Fruit fly (Drosophila melanogaster) whole organism, pupa: ENCODE data around the gene Cbp80.

Experiments
- CG10348 ChIP-seq: fragments of 200-800 bp; sonication (Bioruptor generic); IDR thresholded peaks from 2 replicates; pipeline ENCODE4 v1.3.6; 2022; ENCODE audit warnings: missing biosample characterization, missing genetic modification characterization
- CG12605 ChIP-seq: fragments of 200-800 bp; sonication (Bioruptor generic); IDR thresholded peaks from 2 replicates; pipeline ENCODE4 v1.3.6; 2022; ENCODE audit warnings: missing biosample characterization, missing genetic modification characterization
- CG13204 ChIP-seq: fragments of 200-800 bp; sonication (Bioruptor generic); optimal IDR thresholded peaks from 2 replicates; lab custom pipeline; 2018; ENCODE audit warnings: missing biosample characterization, mild to moderate bottlenecking, missing genetic modification characterization, moderate library complexity
- CG14655 ChIP-seq: fragments of 200-800 bp; sonication (Bioruptor generic); optimal IDR thresholded peaks from 3 replicates; lab custom pipeline; 2017; ENCODE audit warnings: mild to moderate bottlenecking, missing biosample characterization, missing genetic modification reagents, missing genetic modification characterization
- CG15710 ChIP-seq: fragments of 200-800 bp; sonication (Bioruptor generic); optimal IDR thresholded peaks from 2 replicates; lab custom pipeline; 2018; ENCODE audit warnings: missing biosample characterization, mild to moderate bottlenecking, missing genetic modification characterization, moderate library complexity
- CG17806 ChIP-seq: fragments of 200-800 bp; sonication (Bioruptor generic); optimal IDR thresholded peaks from 2 replicates; lab custom pipeline; 2018; ENCODE audit warnings: missing biosample characterization, mild to moderate bottlenecking, missing genetic modification characterization, moderate library complexity
- CG32121 ChIP-seq: fragments of 200-800 bp; sonication (Bioruptor generic); IDR thresholded peaks from 2 replicates; pipeline ENCODE4 v1.3.6; 2022; ENCODE audit warnings: missing biosample characterization, missing genetic modification characterization
- CG34367 ChIP-seq: fragments of 200-800 bp; sonication (Bioruptor generic); optimal IDR thresholded peaks from 2 replicates; lab custom pipeline; 2018; ENCODE audit warnings: missing biosample characterization, mild to moderate bottlenecking, missing genetic modification characterization
- CG4496 ChIP-seq: fragments of 200-800 bp; sonication (Bioruptor generic); IDR thresholded peaks from 3 replicates; pipeline ENCODE4 v1.3.6; 2022; ENCODE audit warnings: missing biosample characterization, missing genetic modification characterization
- CG8159 ChIP-seq: fragments of 200-800 bp; sonication (Bioruptor generic); optimal IDR thresholded peaks from 3 replicates; lab custom pipeline; 2018; ENCODE audit warnings: missing biosample characterization, mild to moderate bottlenecking, missing genetic modification characterization, moderate library complexity
- CG8301 ChIP-seq: fragments of 200-800 bp; sonication (Bioruptor generic); optimal IDR thresholded peaks from 2 replicates; lab custom pipeline; 2018; ENCODE audit warnings: missing biosample characterization, mild to moderate bottlenecking, missing genetic modification characterization
- CG9948 ChIP-seq: fragments of 200-800 bp; sonication (Bioruptor generic); optimal IDR thresholded peaks from 2 replicates; lab custom pipeline; 2018; ENCODE audit warnings: missing biosample characterization, mild to moderate bottlenecking, missing genetic modification characterization, moderate library complexity
- D1 ChIP-seq: fragments of 200-800 bp; sonication (Bioruptor generic); optimal IDR thresholded peaks from 2 replicates; lab custom pipeline; 2018; ENCODE audit warnings: missing biosample characterization, mild to moderate bottlenecking, missing genetic modification characterization, moderate library complexity
- EcR ChIP-seq: fragments of 200-800 bp; sonication (Bioruptor generic); optimal IDR thresholded peaks from 3 replicates; lab custom pipeline; 2019; ENCODE audit warnings: missing biosample characterization, missing genetic modification characterization, mild to moderate bottlenecking, moderate library complexity, missing genetic modification reagents
- Ets98B ChIP-seq: fragments of 200-800 bp; sonication (Bioruptor generic); IDR thresholded peaks from 2 replicates; pipeline ENCODE4 v1.3.6; 2022; ENCODE audit warnings: missing biosample characterization, missing genetic modification characterization
- Pif1A ChIP-seq: fragments of 200-800 bp; sonication (Bioruptor generic); optimal IDR thresholded peaks from 3 replicates; lab custom pipeline; 2016; ENCODE audit warnings: missing biosample characterization, missing genetic modification characterization
- Pif1B ChIP-seq: fragments of 200-800 bp; sonication (Bioruptor generic); optimal IDR thresholded peaks from 3 replicates; lab custom pipeline; 2016; ENCODE audit warnings: missing biosample characterization, missing genetic modification characterization
- Snoo ChIP-seq: fragments of 200-800 bp; sonication (Bioruptor generic); optimal IDR thresholded peaks from 3 replicates; lab custom pipeline; 2017; ENCODE audit warnings: missing biosample characterization, mild to moderate bottlenecking, missing genetic modification characterization, inconsistent platforms
- fd96Ca ChIP-seq: fragments of 200-800 bp; sonication (Bioruptor generic); IDR thresholded peaks from 3 replicates; pipeline ENCODE4 v1.3.6; 2022; ENCODE audit warnings: missing biosample characterization, missing genetic modification characterization
- gl ChIP-seq: fragments of 200-800 bp; sonication (Bioruptor generic); optimal IDR thresholded peaks from 2 replicates; lab custom pipeline; 2018; ENCODE audit warnings: missing biosample characterization, mild to moderate bottlenecking, missing genetic modification characterization
- rn ChIP-seq: fragments of 200-800 bp; sonication (Bioruptor generic); IDR thresholded peaks from 2 replicates; pipeline ENCODE4 v1.3.6; 2022; ENCODE audit warnings: missing biosample characterization, missing genetic modification characterization

Gene Cbp80

DNA sequence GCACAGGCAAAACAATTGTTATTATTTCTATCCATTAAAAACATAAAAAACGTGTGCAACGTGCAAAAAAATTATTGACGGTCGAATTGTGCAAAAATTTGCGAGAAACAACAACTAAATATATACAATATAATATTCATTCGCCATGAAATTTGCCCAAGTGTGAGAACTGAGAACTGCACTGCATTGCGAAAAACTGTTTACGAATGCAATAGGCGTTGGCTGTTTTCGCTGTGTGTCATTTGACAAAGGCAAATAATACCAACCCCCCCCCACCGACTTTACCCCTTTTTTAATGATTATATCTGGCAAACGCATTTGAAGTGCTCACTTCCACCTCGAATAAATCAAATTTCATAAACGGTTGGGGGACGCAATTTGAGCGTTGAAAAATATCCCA, 25.2 kb downstream of the Cbp80 start:
- no peak for TF ChIP-seq CG4496 (GFP tag; lab: Robert Waterston, UW)
- no peak for TF ChIP-seq CG13204 (GFP tag; lab: Kevin White, UChicago)
- TF ChIP-seq CG8159 (tag; lab: Kevin White, UChicago) = no peak
- TF ChIP-seq CG9948 (tag; lab: Kevin White, UChicago) = no peak

DNA sequence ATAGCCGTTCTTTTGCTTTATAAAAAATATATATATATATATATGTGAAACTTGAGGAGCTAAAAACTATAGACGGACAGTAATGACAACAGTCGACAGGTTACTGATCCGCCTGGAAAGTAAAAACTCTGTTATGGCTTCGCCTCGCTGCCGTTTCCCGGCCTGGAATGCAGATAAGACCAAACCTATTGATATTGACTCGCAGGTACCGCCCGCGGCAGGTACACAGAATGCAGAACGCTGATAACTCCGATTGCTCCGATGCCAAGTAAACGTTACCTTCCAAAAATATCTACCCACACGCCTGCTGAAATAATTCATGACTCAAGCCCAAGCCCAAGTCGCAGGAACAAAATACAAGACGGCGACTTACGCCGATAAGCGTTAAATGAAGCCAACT, 27.6 kb downstream of the Cbp80 start:
- TF ChIP-seq CG4496 (GFP tag; lab: Robert Waterston, UW) = peak; percentile 52; the same call in 1 of the 3 replicates
- no peak for TF ChIP-seq rn (GFP tag; lab: Robert Waterston, UW)
- TF ChIP-seq Pif1B (GFP tag; lab: Kevin White, UChicago) = peak; percentile 1
- TF ChIP-seq Ets98B (GFP tag; lab: Robert Waterston, UW) = 0 out of 2 replicates have a peak, but pooled peaks have one; percentile 13

DNA sequence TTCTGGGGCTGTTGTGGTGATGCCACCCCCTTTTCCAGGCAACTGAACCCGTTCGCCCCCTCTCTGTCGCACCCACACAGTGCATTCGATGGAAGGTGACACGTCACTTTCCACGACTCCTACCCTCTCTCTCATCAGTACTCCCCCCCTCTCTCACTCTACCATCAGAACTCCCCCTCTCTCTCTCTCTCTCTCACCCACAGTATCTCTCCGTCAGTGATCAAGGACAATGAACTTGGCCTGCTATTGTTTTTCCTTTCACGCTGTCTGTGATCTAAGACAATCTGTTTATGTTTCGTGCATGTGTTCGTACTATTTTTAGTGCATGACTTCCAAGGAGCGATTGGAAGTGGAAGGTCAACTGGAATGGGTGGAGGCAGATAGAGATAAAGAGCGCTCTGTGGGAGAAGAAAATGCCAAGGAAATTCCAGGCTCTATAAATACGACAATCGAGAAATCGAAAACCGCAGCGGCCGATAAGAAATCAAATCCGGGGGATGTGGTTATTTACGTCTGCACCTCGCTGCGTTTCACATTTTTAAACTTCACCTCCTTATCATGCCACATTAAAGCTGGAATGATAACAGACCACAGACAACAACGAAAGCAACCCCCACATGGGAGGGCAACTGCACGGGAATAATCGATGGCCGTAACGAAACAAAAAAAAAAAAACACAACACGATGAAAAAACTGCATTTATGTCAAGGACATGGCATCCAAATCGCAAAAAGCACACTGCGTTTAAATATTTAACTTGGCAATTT, 28.5 kb downstream of the Cbp80 start:
- peak; percentile 91 for TF ChIP-seq EcR (GFP tag; lab: Kevin White, UChicago)
- TF ChIP-seq CG8159 (tag; lab: Kevin White, UChicago) = no peak
- TF ChIP-seq, all 21 proteins: peak for 1

DNA sequence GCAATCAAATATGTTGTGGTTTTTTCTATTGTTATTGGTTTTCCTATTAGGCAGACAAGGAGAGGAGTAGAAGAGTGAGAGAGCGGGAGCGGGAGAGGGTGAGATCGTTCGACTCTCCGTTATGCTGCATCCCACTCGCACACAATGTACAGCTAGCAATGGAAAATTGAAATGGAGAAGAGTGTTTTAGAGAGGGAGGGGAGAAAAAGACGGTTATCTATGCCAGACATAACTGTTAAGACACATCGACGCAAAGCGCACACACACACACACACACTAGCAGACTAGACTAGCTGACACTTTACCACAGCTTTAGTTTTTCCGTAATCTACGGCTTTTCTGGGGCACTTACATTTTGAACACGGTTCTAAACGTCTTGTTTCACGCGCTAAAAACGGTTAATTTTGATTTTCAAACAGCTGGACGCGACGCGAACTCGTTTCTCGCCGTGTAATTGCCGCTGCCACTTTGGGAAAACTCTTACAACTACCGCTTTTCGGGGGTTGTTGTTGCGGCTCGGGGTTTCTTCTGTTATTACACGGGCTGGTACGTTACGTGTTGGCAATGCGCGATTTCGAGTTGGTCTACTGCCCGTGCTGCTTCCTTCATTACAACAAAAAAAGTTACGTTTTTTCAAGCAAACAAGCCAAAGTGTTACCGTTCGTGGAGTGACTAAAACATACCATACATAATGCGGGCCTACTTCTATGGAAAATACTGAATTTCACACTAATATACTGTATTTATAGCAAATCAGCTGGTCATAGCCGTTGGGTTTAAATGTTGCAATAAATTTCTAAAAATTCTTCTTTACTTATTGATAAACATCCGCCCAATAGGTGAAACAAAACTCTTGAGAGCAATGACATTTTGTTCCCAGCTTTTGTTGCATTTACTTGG, 29.3 kb downstream of the Cbp80 start, which contains the start of gene fzr:
Gene fzr (minus strand): TSS at position 625 of the 900 bp plus-strand sequence.
- no peak for TF ChIP-seq CG32121 (GFP tag; lab: Robert Waterston, UW)
- TF ChIP-seq EcR (GFP tag; lab: Kevin White, UChicago) = no peak
- no peak for TF ChIP-seq CG10348
- TF ChIP-seq CG14655 = no peak
- no peak for TF ChIP-seq rn (GFP tag; lab: Robert Waterston, UW)
- TF ChIP-seq CG15710 (tag; lab: Kevin White, UChicago) = no peak
- peak; percentile 16; the same call in 1 of the 3 replicates for TF ChIP-seq CG4496 (GFP tag; lab: Robert Waterston, UW)

DNA sequence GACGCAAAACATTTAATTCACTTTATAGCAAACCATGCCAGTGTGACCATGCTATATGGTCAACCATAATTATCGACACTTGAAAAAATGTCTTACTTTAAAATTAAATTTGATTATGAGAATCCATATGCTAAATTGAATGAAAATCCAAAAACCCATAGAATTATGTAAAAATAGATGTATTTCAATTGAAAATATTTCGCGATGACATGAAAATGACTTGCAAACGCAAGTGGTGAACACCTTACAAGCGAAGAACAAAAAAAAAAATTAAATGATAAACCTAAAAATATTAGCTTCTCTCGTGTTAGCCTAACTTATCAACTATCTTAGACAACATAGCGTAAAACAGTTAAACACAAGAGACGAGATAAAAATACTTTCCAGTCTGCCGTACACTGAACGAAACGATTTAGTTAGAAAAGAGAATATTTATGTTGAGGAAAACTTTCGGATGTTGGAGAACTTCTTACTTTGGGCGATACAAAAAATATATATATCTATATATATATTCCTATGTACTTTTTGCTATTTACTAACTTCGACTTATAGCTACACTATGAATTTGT, 30.1 kb downstream of the Cbp80 start:
- TF ChIP-seq CG4496 (GFP tag; lab: Robert Waterston, UW) (peak; percentile 75), Ets98B (GFP tag; lab: Robert Waterston, UW) (peak; percentile 36), fd96Ca (GFP tag; lab: Robert Waterston, UW) (no peak), CG8159 (tag; lab: Kevin White, UChicago) (peak; percentile 60), D1 (tag; lab: Kevin White, UChicago) (no peak), Snoo (tag; lab: Kevin White, UChicago) (no peak), CG10348 (no peak), CG15710 (tag; lab: Kevin White, UChicago) (peak; percentile 44), CG17806 (tag; lab: Kevin White, UChicago) (peak; percentile 56), CG13204 (GFP tag; lab: Kevin White, UChicago) (no peak), CG32121 (GFP tag; lab: Robert Waterston, UW) (peak; percentile 60), CG34367 (tag; lab: Kevin White, UChicago) (peak; percentile 51), CG14655 (peak; percentile 59), Pif1B (GFP tag; lab: Kevin White, UChicago) (peak; percentile 51), CG9948 (tag; lab: Kevin White, UChicago) (peak; percentile 45), Pif1A (GFP tag; lab: Kevin White, UChicago) (peak; percentile 64), CG12605 (no peak), CG8301 (peak; percentile 55)

DNA sequence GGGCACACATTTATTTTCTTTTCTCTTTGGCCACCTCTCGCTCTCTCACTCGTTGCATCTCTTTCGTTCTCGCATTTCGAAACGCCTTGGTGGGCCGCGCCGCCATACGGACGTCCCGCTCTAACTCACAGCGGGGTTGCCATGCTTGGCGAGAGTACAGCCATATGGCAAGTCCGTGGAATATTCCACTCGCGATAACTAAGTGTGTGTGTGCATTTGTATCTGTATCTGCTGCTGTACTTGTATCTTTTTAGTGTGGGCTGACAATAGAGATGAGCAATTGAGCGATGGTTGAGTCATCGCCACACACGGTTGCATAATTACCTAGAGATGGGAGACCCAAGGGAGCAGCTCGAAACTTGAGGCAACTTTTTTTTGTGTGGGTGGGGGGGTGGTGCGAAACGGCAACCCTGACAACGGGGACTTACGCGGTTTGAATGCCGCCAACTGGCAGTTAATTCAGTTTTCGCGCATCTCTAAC, 34.7 kb downstream of the Cbp80 start:
- peak; percentile 52 for TF ChIP-seq CG17806 (tag; lab: Kevin White, UChicago)
- peak; percentile 36 for TF ChIP-seq gl (tag; lab: Kevin White, UChicago)
- TF ChIP-seq CG13204 (GFP tag; lab: Kevin White, UChicago) = no peak
- TF ChIP-seq CG10348 = no peak
- TF ChIP-seq rn (GFP tag; lab: Robert Waterston, UW) = peak; percentile 62
- TF ChIP-seq D1 (tag; lab: Kevin White, UChicago) = no peak
- peak; percentile 94 for TF ChIP-seq fd96Ca (GFP tag; lab: Robert Waterston, UW)
- TF ChIP-seq EcR (GFP tag; lab: Kevin White, UChicago) = peak; percentile 54
- TF ChIP-seq Pif1B (GFP tag; lab: Kevin White, UChicago) = peak; percentile 33
- TF ChIP-seq CG4496 (GFP tag; lab: Robert Waterston, UW) = peak; percentile 94
- peak; percentile 91 for TF ChIP-seq Ets98B (GFP tag; lab: Robert Waterston, UW)
- peak; percentile 69 for TF ChIP-seq CG8159 (tag; lab: Kevin White, UChicago)
- peak; percentile 24 for TF ChIP-seq CG9948 (tag; lab: Kevin White, UChicago)
- TF ChIP-seq CG34367 (tag; lab: Kevin White, UChicago) = peak; percentile 34
- peak; percentile 62 for TF ChIP-seq Pif1A (GFP tag; lab: Kevin White, UChicago)
- TF ChIP-seq CG12605 = peak; percentile 67; the same call in 1 of the 2 replicates
- peak; percentile 67 for TF ChIP-seq CG14655
- TF ChIP-seq Snoo (tag; lab: Kevin White, UChicago) = peak; percentile 81
- TF ChIP-seq CG32121 (GFP tag; lab: Robert Waterston, UW) = peak; percentile 87
- peak; percentile 55 for TF ChIP-seq CG8301
- TF ChIP-seq CG15710 (tag; lab: Kevin White, UChicago) = peak; percentile 63
